Worm (Caenorhabditis elegans) whole organism, midembryonic: Measurements from ENCODE around the gene gcy-25.

Experiments used
- T22C8.4 ChIP-seq: fragments of 200-800 bp; sonication (Bioruptor generic); IDR thresholded peaks from 2 replicates; pipeline ENCODE4 v1.3.6; 2022; ENCODE audit warnings: missing genetic modification characterization, missing compliant biosample characterization
- cog-1 ChIP-seq: sonication (generic microtip); optimal IDR thresholded peaks from 2 replicates; lab custom pipeline; 2016; ENCODE audit warnings: missing genetic modification characterization, missing compliant biosample characterization
- flt-1 ChIP-seq: fragments of 200-800 bp; sonication (Bioruptor generic); IDR thresholded peaks from 2 replicates; pipeline ENCODE4 v1.3.6; 2022; ENCODE audit warnings: missing genetic modification characterization, missing compliant biosample characterization
- klf-2 ChIP-seq: fragments of 200-800 bp; sonication (Bioruptor generic); conservative IDR thresholded peaks from 2 replicates; pipeline ENCODE4 v1.3.6; 2022; ENCODE audit warnings: missing genetic modification reagents, missing genetic modification characterization, missing compliant biosample characterization
- ref-1 ChIP-seq: fragments of 200-800 bp; sonication (Bioruptor generic); conservative IDR thresholded peaks from 2 replicates; pipeline ENCODE4 v1.3.6; 2022; ENCODE audit warnings: missing genetic modification reagents, missing genetic modification characterization, missing compliant biosample characterization
- tab-1 ChIP-seq: fragments of 200-800 bp; sonication (Bioruptor generic); IDR thresholded peaks from 2 replicates; pipeline ENCODE4 v1.3.6; 2022; ENCODE audit warnings: missing genetic modification characterization, missing compliant biosample characterization
- ztf-23 ChIP-seq: fragments of 200-800 bp; sonication (Bioruptor generic); IDR thresholded peaks from 2 replicates; pipeline ENCODE4 v1.3.6; 2022; ENCODE audit warnings: missing genetic modification reagents, missing genetic modification characterization, missing compliant biosample characterization
- ztf-29 ChIP-seq: fragments of 200-800 bp; sonication (Bioruptor generic); IDR thresholded peaks from 2 replicates; pipeline ENCODE4 v1.3.6; 2022; ENCODE audit warnings: missing genetic modification reagents, missing genetic modification characterization, missing compliant biosample characterization

ce11 chrIV:15849656-15850055 is 23.1 kb upstream of the gcy-25 start, which contains the start of gene Y105C5A.24:
- no peak for TF ChIP-seq ztf-29 (GFP tag; lab: Robert Waterston, UW)
- no peak for TF ChIP-seq tab-1 (GFP tag; lab: Robert Waterston, UW)
- no peak for TF ChIP-seq cog-1 (tag; lab: Kevin White, UChicago)
- TF ChIP-seq flt-1, result no peak
- no peak for TF ChIP-seq ztf-23 (GFP tag; lab: Robert Waterston, UW)
- TF ChIP-seq T22C8.4 (GFP tag; lab: Robert Waterston, UW), result no peak
- no peak for TF ChIP-seq ref-1 (GFP tag; lab: Robert Waterston, UW)
- no peak for TF ChIP-seq klf-2 (GFP tag; lab: Robert Waterston, UW)
